Worm (Caenorhabditis elegans) whole organism, late embryonic: ENCODE measurements around the gene msp-31.

Source experiments
- ama-1 ChIP-seq: fragments of 150-350 bp; optimal IDR thresholded peaks from 2 replicates; lab custom pipeline; 2014
- hlh-30 ChIP-seq: sonication (generic microtip); optimal IDR thresholded peaks from 2 replicates; lab custom pipeline; 2017; ENCODE audit warnings: antibody characterized with exemption, missing genetic modification characterization, missing compliant biosample characterization; ENCODE audit not compliant: insufficient read depth

DNA sequence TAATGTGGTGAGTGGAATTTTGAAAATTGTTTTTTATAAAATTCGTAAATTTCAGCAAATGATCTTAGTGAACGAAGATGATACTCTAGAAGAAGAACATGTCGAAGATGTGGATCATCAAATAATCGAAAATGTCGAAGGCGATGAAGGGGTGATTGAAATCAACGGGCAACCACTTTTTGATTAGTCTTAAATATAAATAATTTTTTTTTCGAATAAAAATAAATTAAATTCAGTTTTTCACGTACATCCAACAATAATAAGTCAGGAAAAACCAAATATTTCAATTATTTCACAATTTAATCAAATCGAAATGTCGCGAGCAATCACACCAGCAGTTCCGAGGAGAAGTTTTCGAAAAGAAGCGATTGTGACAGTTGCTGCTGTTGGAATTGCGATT, 21.4 kb upstream of the msp-31 start, which contains the start of gene ZK546.4:
- TF ChIP-seq ama-1 (lab: Kevin White, UChicago) = no peak
- no peak for TF ChIP-seq hlh-30
